Worm (Caenorhabditis elegans) whole organism, L1 larva: ENCODE data around the gene nas-28.
A peak's percentile ranks its signal among the peaks of the same experiment; 100 is the strongest.

Experiments used
- C34B4.2 ChIP-seq: sonication (generic microtip); optimal IDR thresholded peaks from 2 replicates; lab custom pipeline; 2017; ENCODE audit warnings: mild to moderate bottlenecking, missing genetic modification characterization, missing compliant biosample characterization
- F16B12.6 ChIP-seq: fragments of 150-350 bp; optimal IDR thresholded peaks from 2 replicates; lab custom pipeline; 2014; ENCODE audit warnings: missing biosample characterization, missing genetic modification characterization
- aha-1 ChIP-seq: fragments of 150-350 bp; optimal IDR thresholded peaks from 2 replicates; lab custom pipeline; 2014; ENCODE audit warnings: missing biosample characterization, missing genetic modification characterization
- alr-1 ChIP-seq: fragments of 200-800 bp; sonication (Bioruptor generic); optimal IDR thresholded peaks from 2 replicates; lab custom pipeline; 2018; ENCODE audit warnings: borderline replicate concordance, mild to moderate bottlenecking, missing genetic modification characterization, missing compliant biosample characterization
- blmp-1 ChIP-seq: fragments of 150-350 bp; optimal IDR thresholded peaks from 2 replicates; lab custom pipeline; 2014; ENCODE audit warnings: missing biosample characterization, missing genetic modification characterization
- ceh-82 ChIP-seq, 3 experiments: fragments of 150-350 bp in 1 of 3; sonication (generic microtip) in 2 of 3; optimal IDR thresholded peaks; 2 replicates each; lab custom pipeline; 2014 to 2017; ENCODE audit warnings: missing biosample characterization in 3 of 3, missing genetic modification characterization in 3 of 3
- ceh-88 ChIP-seq: fragments of 200-800 bp; sonication (Bioruptor generic); IDR thresholded peaks from 2 replicates; pipeline ENCODE4 v1.3.6; 2022; ENCODE audit warnings: missing genetic modification characterization, missing compliant biosample characterization
- ces-1 ChIP-seq: fragments of 150-350 bp; optimal IDR thresholded peaks from 2 replicates; lab custom pipeline; 2014; ENCODE audit warnings: missing biosample characterization, missing genetic modification reagents, missing genetic modification characterization
- dpl-1 ChIP-seq, 3 experiments: fragments of 150-350 bp in 2 of 3; sonication (generic microtip) in 1 of 3; optimal IDR thresholded peaks; 2 replicates each; lab custom pipeline; 2014 to 2017; ENCODE audit warnings: missing biosample characterization in 3 of 3, missing genetic modification characterization in 3 of 3, missing genetic modification reagents in 3 of 3
- dsc-1 ChIP-seq: sonication (generic microtip); optimal IDR thresholded peaks from 2 replicates; lab custom pipeline; 2016; ENCODE audit warnings: mild to moderate bottlenecking, missing genetic modification characterization, missing compliant biosample characterization
- efl-1 ChIP-seq, 4 experiments: fragments of 150-350 bp; optimal IDR thresholded peaks in 3 of 4; peaks in 1 of 4; 1 replicate in 1 of 4; 2 replicates in 3 of 4; lab custom pipeline; 2014; ENCODE audit warnings: missing biosample characterization in 2 of 4, missing genetic modification characterization in 2 of 4, missing genetic modification reagents in 2 of 4
- egl-27 ChIP-seq, 2 experiments: fragments of 150-350 bp in 1 of 2; sonication (generic microtip); optimal IDR thresholded peaks; 3 replicates each; lab custom pipeline; 2017 to 2018; ENCODE audit warnings: missing biosample characterization in 2 of 2, missing genetic modification characterization in 2 of 2, missing genetic modification reagents in 2 of 2
- elt-3 ChIP-seq, 6 experiments: fragments of 150-350 bp in 1 of 6; sonication (generic microtip); optimal IDR thresholded peaks; 2 replicates each; lab custom pipeline; 2017 to 2018; ENCODE audit warnings: missing biosample characterization in 6 of 6, missing genetic modification characterization in 6 of 6, inconsistent platforms in 1 of 6
- ets-5 ChIP-seq: fragments of 200-800 bp; sonication (Bioruptor generic); IDR thresholded peaks from 2 replicates; pipeline ENCODE4 v1.3.6; 2022; ENCODE audit warnings: missing genetic modification characterization, missing compliant biosample characterization
- fkh-10 ChIP-seq: sonication (generic microtip); optimal IDR thresholded peaks from 2 replicates; lab custom pipeline; 2017; ENCODE audit warnings: missing biosample characterization, missing genetic modification reagents, missing genetic modification characterization
- fkh-8 ChIP-seq: sonication (generic microtip); optimal IDR thresholded peaks from 2 replicates; lab custom pipeline; 2016; ENCODE audit warnings: mild to moderate bottlenecking, missing genetic modification characterization, missing compliant biosample characterization
- grh-1 ChIP-seq: fragments of 200-800 bp; sonication (Bioruptor generic); IDR thresholded peaks from 2 replicates; pipeline ENCODE4 v1.3.6; 2022; ENCODE audit warnings: missing genetic modification reagents, missing genetic modification characterization, missing compliant biosample characterization
- irx-1 ChIP-seq: sonication (generic microtip); optimal IDR thresholded peaks from 2 replicates; lab custom pipeline; 2016; ENCODE audit warnings: missing genetic modification characterization, missing compliant biosample characterization
- jun-1 ChIP-seq: fragments of 150-350 bp; optimal IDR thresholded peaks from 2 replicates; lab custom pipeline; 2014; ENCODE audit warnings: missing biosample characterization, missing genetic modification reagents, missing genetic modification characterization
- lin-13 ChIP-seq: fragments of 150-350 bp; optimal IDR thresholded peaks from 2 replicates; lab custom pipeline; 2014; ENCODE audit warnings: missing biosample characterization, missing genetic modification reagents, missing genetic modification characterization
- lin-39 ChIP-seq: fragments of 150-350 bp; optimal IDR thresholded peaks from 2 replicates; lab custom pipeline; 2014; ENCODE audit warnings: missing biosample characterization, missing genetic modification reagents, missing genetic modification characterization
- lsy-2 ChIP-seq, 2 experiments: fragments of 150-350 bp; optimal IDR thresholded peaks; 2 replicates each; lab custom pipeline; 2014; ENCODE audit warnings: missing biosample characterization in 2 of 2, missing genetic modification characterization in 2 of 2
- nhr-11 ChIP-seq: fragments of 150-350 bp; optimal IDR thresholded peaks from 2 replicates; lab custom pipeline; 2014; ENCODE audit warnings: missing biosample characterization, missing genetic modification characterization
- nhr-19 ChIP-seq: fragments of 200-800 bp; sonication (Bioruptor generic); conservative IDR thresholded peaks from 2 replicates; pipeline ENCODE4 v1.3.6; 2022; ENCODE audit warnings: missing genetic modification characterization, missing compliant biosample characterization
- nhr-28 ChIP-seq: fragments of 150-350 bp; optimal IDR thresholded peaks from 2 replicates; lab custom pipeline; 2014; ENCODE audit warnings: missing biosample characterization, missing genetic modification characterization
- nhr-47 ChIP-seq: sonication (generic microtip); optimal IDR thresholded peaks from 2 replicates; lab custom pipeline; 2016; ENCODE audit warnings: mild to moderate bottlenecking, missing genetic modification characterization, moderate library complexity, missing compliant biosample characterization
- nhr-71 ChIP-seq: sonication (generic microtip); optimal IDR thresholded peaks from 2 replicates; lab custom pipeline; 2016; ENCODE audit warnings: mild to moderate bottlenecking, missing genetic modification characterization, moderate library complexity, missing compliant biosample characterization
- nhr-76 ChIP-seq: sonication (generic microtip); optimal IDR thresholded peaks from 2 replicates; lab custom pipeline; 2017; ENCODE audit warnings: missing biosample characterization, missing genetic modification characterization
- nhr-85 ChIP-seq: sonication (generic microtip); peaks from one replicate; lab custom pipeline; 2016; ENCODE audit warnings: missing genetic modification characterization, inconsistent platforms, missing compliant biosample characterization
- nhr-90 ChIP-seq: sonication (generic microtip); optimal IDR thresholded peaks from 2 replicates; lab custom pipeline; 2016; ENCODE audit warnings: mild to moderate bottlenecking, missing genetic modification characterization, missing compliant biosample characterization; ENCODE audit not compliant: poor library complexity
- pag-3 ChIP-seq: sonication (generic microtip); optimal IDR thresholded peaks from 2 replicates; lab custom pipeline; 2017; ENCODE audit warnings: missing genetic modification characterization, mild to moderate bottlenecking, missing compliant biosample characterization, antibody characterized with exemption, borderline replicate concordance; ENCODE audit not compliant: insufficient read depth
- pax-3 ChIP-seq: fragments of 200-800 bp; sonication (Bioruptor generic); optimal IDR thresholded peaks from 2 replicates; lab custom pipeline; 2018; ENCODE audit warnings: mild to moderate bottlenecking, missing genetic modification characterization, moderate library complexity, missing compliant biosample characterization
- pqm-1 ChIP-seq: sonication (generic microtip); optimal IDR thresholded peaks from 3 replicates; lab custom pipeline; 2017; ENCODE audit warnings: missing biosample characterization, missing genetic modification characterization
- rnt-1 ChIP-seq: sonication (generic microtip); optimal IDR thresholded peaks from 2 replicates; lab custom pipeline; 2016; ENCODE audit warnings: mild to moderate bottlenecking, missing genetic modification characterization, moderate library complexity, missing compliant biosample characterization
- snpc-4 ChIP-seq: fragments of 150-350 bp; optimal IDR thresholded peaks from 2 replicates; lab custom pipeline; 2014; ENCODE audit warnings: missing biosample characterization, missing genetic modification characterization
- snu-23 ChIP-seq: sonication (generic microtip); optimal IDR thresholded peaks from 2 replicates; lab custom pipeline; 2016; ENCODE audit warnings: missing genetic modification characterization, missing compliant biosample characterization
- sox-4 ChIP-seq: sonication (generic microtip); optimal IDR thresholded peaks from 2 replicates; lab custom pipeline; 2016; ENCODE audit warnings: missing genetic modification characterization, missing compliant biosample characterization
- tbx-2 ChIP-seq: sonication (generic microtip); optimal IDR thresholded peaks from 2 replicates; lab custom pipeline; 2016; ENCODE audit warnings: missing genetic modification characterization, missing compliant biosample characterization
- unc-130 ChIP-seq: fragments of 150-350 bp; optimal IDR thresholded peaks from 2 replicates; lab custom pipeline; 2017; ENCODE audit warnings: missing biosample characterization, missing genetic modification characterization, inconsistent platforms
- unc-30 ChIP-seq: sonication (generic microtip); optimal IDR thresholded peaks from 2 replicates; lab custom pipeline; 2017; ENCODE audit warnings: missing biosample characterization, missing genetic modification characterization
- vab-15 ChIP-seq: sonication (generic microtip); optimal IDR thresholded peaks from 2 replicates; lab custom pipeline; 2017; ENCODE audit warnings: missing genotype, mild to moderate bottlenecking, missing genetic modification characterization, missing compliant biosample characterization
- xbp-1 ChIP-seq: sonication (generic microtip); optimal IDR thresholded peaks from 2 replicates; lab custom pipeline; 2016; ENCODE audit warnings: missing genetic modification characterization, missing compliant biosample characterization
- ztf-11 ChIP-seq, 2 experiments: sonication (generic microtip); optimal IDR thresholded peaks; 2 replicates each; lab custom pipeline; 2016 to 2017; ENCODE audit warnings: missing genetic modification characterization in 2 of 2, missing biosample characterization in 1 of 2, missing compliant biosample characterization in 1 of 2

nas-28 gene

ce11 chrIII:6208984-6209383, 26.0 kb upstream of the nas-28 start, which contains the start of gene C23G10.1:
TSS of gene C23G10.1 (plus strand) at chrIII:6209284.
- TF ChIP-seq ztf-11 (tag; optimal IDR thresholded peaks at IDR 0.05; lab: Kevin White, UChicago) (no peak), nhr-90 (tag; lab: Kevin White, UChicago) (no peak), grh-1 (GFP tag; lab: Robert Waterston, UW) (no peak), vab-15 (tag; lab: Kevin White, UChicago) (no peak), snu-23 (GFP tag; lab: Kevin White, UChicago) (no peak), nhr-76 (tag; lab: Kevin White, UChicago) (no peak), ets-5 (no peak), jun-1 (tag; lab: Kevin White, UChicago) (no peak), lin-39 (tag; lab: Kevin White, UChicago) (no peak), F16B12.6 (tag; lab: Kevin White, UChicago) (no peak), irx-1 (tag; lab: Kevin White, UChicago) (no peak), C34B4.2 (no peak), unc-130 (no peak), xbp-1 (tag; lab: Kevin White, UChicago) (no peak)

DNA sequence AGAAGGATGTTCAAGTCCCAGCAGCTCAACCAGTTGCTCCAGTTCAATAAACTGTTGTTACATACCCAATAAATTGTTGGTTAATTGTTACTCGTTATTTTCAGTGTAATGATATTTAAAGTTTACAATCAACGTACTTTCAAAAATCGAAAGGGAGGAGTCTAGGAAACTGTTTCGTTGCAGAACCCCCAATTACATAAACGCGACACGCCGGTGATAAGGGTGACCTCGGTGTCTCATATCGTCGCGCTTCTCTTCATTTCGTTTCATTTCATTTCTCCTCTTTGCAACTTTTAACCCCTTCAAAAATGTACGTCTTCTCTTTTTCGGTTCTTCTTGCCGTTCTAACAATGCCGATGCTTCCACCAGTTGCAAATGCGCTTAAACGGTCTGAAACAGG, 24.9 kb upstream of the nas-28 start, which contains the start of gene C23G10.2:
Gene C23G10.2 (plus strand): TSS at position 184 of the 400 bp plus-strand sequence.
- TF ChIP-seq nhr-47 (tag; lab: Kevin White, UChicago) (no peak), sox-4 (tag; lab: Kevin White, UChicago) (no peak), lsy-2 (tag; optimal IDR thresholded peaks at IDR 0.05; lab: Kevin White, UChicago) (peak in 1 of 2 experiments; percentile 36), nhr-76 (tag; lab: Kevin White, UChicago) (no peak), elt-3 (tag; optimal IDR thresholded peaks at IDR 0.05; lab: Kevin White, UChicago) (peak in 1 of 6 experiments; percentile 58), tbx-2 (tag; lab: Kevin White, UChicago) (no peak), dpl-1 (GFP tag; optimal IDR thresholded peaks at IDR 0.05; lab: Kevin White, UChicago) (no peak), alr-1 (no peak), ceh-88 (GFP tag; lab: Robert Waterston, UW) (no peak), blmp-1 (peak; percentile 14), lin-13 (GFP tag; lab: Kevin White, UChicago) (no peak), egl-27 (tag; optimal IDR thresholded peaks at IDR 0.05; lab: Kevin White, UChicago) (no peak), fkh-10 (GFP tag; lab: Kevin White, UChicago) (no peak), nhr-90 (tag; lab: Kevin White, UChicago) (no peak), fkh-8 (tag; lab: Kevin White, UChicago) (no peak)

DNA sequence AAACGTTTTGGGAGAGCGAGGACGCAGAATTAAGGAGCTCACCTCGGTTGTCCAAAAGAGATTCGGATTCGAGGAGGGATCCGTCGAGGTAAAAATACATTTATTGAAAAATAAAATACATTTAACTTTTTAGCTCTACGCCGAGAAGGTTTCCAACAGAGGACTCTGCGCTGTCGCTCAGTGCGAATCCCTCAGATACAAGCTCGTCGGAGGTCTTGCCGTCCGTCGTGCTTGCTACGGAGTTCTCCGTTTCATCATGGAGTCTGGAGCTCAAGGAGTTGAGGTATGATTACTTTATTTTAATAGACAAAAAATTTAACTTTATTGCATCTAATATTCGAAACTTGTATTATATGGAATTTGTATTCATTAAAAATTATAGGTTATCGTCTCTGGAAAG, 24.0 kb upstream of the nas-28 start:
- TF ChIP-seq nhr-90 (tag; lab: Kevin White, UChicago) = no peak
- TF ChIP-seq F16B12.6 (tag; lab: Kevin White, UChicago) = no peak
- no peak for TF ChIP-seq ceh-88 (GFP tag; lab: Robert Waterston, UW)
- no peak for TF ChIP-seq snpc-4 (tag; lab: Kevin White, UChicago)

- TF ChIP-seq dsc-1 (tag; lab: Kevin White, UChicago) (peak; percentile 44), pqm-1 (tag; lab: Kevin White, UChicago) (no peak), ets-5 (no peak), fkh-8 (tag; lab: Kevin White, UChicago) (peak; percentile 66), pag-3 (tag; lab: Kevin White, UChicago) (no peak), aha-1 (tag; lab: Kevin White, UChicago) (no peak), nhr-76 (tag; lab: Kevin White, UChicago) (no peak), nhr-28 (tag; lab: Kevin White, UChicago) (no peak), nhr-71 (tag; lab: Kevin White, UChicago) (peak; percentile 83), ces-1 (no peak), grh-1 (GFP tag; lab: Robert Waterston, UW) (0 out of 2 replicates have a peak, but pooled peaks have one; percentile 27), snpc-4 (tag; lab: Kevin White, UChicago) (peak; percentile 27), unc-30 (tag; lab: Kevin White, UChicago) (no peak), ceh-82 (tag; optimal IDR thresholded peaks at IDR 0.05; lab: Kevin White, UChicago) (peak; percentile 60 to 80 (median 61)), jun-1 (tag; lab: Kevin White, UChicago) (no peak), pax-3 (no peak), vab-15 (tag; lab: Kevin White, UChicago) (peak; percentile 44), lsy-2 (tag; optimal IDR thresholded peaks at IDR 0.05; lab: Kevin White, UChicago) (peak; percentile 84 to 93), rnt-1 (peak; percentile 85), nhr-85 (tag; lab: Kevin White, UChicago) (peak; percentile 75), nhr-11 (tag; lab: Kevin White, UChicago) (no peak), efl-1 (optimal IDR thresholded peaks at IDR 0.05; lab: Kevin White, UChicago) (peak; percentile 82 to 88), efl-1 (GFP tag; optimal IDR thresholded peaks at IDR 0.05 in 1 of 2; lab: Kevin White, UChicago) (peak; percentile 73 to 96), nhr-19 (GFP tag; lab: Robert Waterston, UW) (peak; percentile 76)
Measured at ce11 chrIII:6206161-6206853, 23.3 kb upstream of the nas-28 start, which contains the start of the genes sna-3 and rps-3. TSS of gene sna-3 (minus strand) at chrIII:6206211. TSS of gene rps-3 (plus strand) at chrIII:6206803.
